Fruit fly (Drosophila melanogaster): ENCODE data around the gene Ugt35B1.

The Ugt35B1 gene

dm6 chr3R:11198062-11198472 is 28.0 kb upstream of the Ugt35B1 start:
- no peak for TF ChIP-seq zen2 (GFP tag; IDR thresholded peaks at IDR 0.05; ENCODE audit: partially characterized antibody)
- no peak for TF ChIP-seq CG12299 (tag; optimal IDR thresholded peaks at IDR 0.05)
- peak; percentile 43 for TF ChIP-seq CG13894 (tag; optimal IDR thresholded peaks at IDR 0.05)
- TF ChIP-seq CG34422 (GFP tag; IDR thresholded peaks at IDR 0.05), result peak; percentile 41; the same call in 1 of the 3 replicates
- TF ChIP-seq psq (GFP tag; optimal IDR thresholded peaks at IDR 0.05), result no peak
- TF ChIP-seq Doc2 (GFP tag; IDR thresholded peaks at IDR 0.05), result no peak
- TF ChIP-seq al (GFP tag; IDR thresholded peaks at IDR 0.05), result no peak
- TF ChIP-seq sob (GFP tag; IDR thresholded peaks at IDR 0.05), result peak; percentile 51; the same call in 1 of the 2 replicates
- TF ChIP-seq bbx (GFP tag; IDR thresholded peaks at IDR 0.05; ENCODE audit: partially characterized antibody), result peak; percentile 41; the same call in 1 of the 2 replicates
- no peak for TF ChIP-seq CG2678 (tag; optimal IDR thresholded peaks at IDR 0.05)
- TF ChIP-seq ken (GFP tag; IDR thresholded peaks at IDR 0.05), result no peak
- TF ChIP-seq dpn (GFP tag; optimal IDR thresholded peaks at IDR 0.05), result peak; percentile 19 to 27
- no peak for TF ChIP-seq ATbp (GFP tag; optimal IDR thresholded peaks at IDR 0.05)
- no peak for TF ChIP-seq CG12219 (GFP tag; optimal IDR thresholded peaks at IDR 0.05)
- peak; percentile 57 for TF ChIP-seq Ets65A (GFP tag)
- TF ChIP-seq Jarid2 (GFP tag; optimal IDR thresholded peaks at IDR 0.05), result no peak
- no peak for TF ChIP-seq pros (GFP tag; optimal IDR thresholded peaks at IDR 0.05)
- no peak for TF ChIP-seq CG13775 (GFP tag; optimal IDR thresholded peaks at IDR 0.05)
- TF ChIP-seq CG4328 (GFP tag; optimal IDR thresholded peaks at IDR 0.05), result no peak
- peak; percentile 67; the same call in 1 of the 3 replicates for TF ChIP-seq CG2199 (GFP tag; IDR thresholded peaks at IDR 0.05)
- no peak for TF ChIP-seq ap (GFP tag; IDR thresholded peaks at IDR 0.05)
- no peak for TF ChIP-seq Ptx1 (GFP tag; IDR thresholded peaks at IDR 0.05)
- no peak for TF ChIP-seq BEAF-32 (GFP tag; optimal IDR thresholded peaks at IDR 0.05)
- TF ChIP-seq ewg (GFP tag; optimal IDR thresholded peaks at IDR 0.05), result no peak
- TF ChIP-seq fd64A (GFP tag; optimal IDR thresholded peaks at IDR 0.05), result no peak
- peak; percentile 87; the same call in 1 of the 4 replicates for TF ChIP-seq chinmo (GFP tag; IDR thresholded peaks at IDR 0.05; ENCODE audit: partially characterized antibody)
- no peak for TF ChIP-seq Max (GFP tag; optimal IDR thresholded peaks at IDR 0.05)
- no peak for TF ChIP-seq wdn (GFP tag; IDR thresholded peaks at IDR 0.05)
- TF ChIP-seq CG12659 (GFP tag; optimal IDR thresholded peaks at IDR 0.05), result no peak
- no peak for TF ChIP-seq CG1602 (GFP tag; optimal IDR thresholded peaks at IDR 0.05)
- no peak; the same call in 2 of the 3 replicates for TF ChIP-seq CG11695 (GFP tag; IDR thresholded peaks at IDR 0.05)
- TF ChIP-seq CG6765 (GFP tag; optimal IDR thresholded peaks at IDR 0.05), result no peak
- TF ChIP-seq grn (GFP tag; optimal IDR thresholded peaks at IDR 0.05), result no peak
- TF ChIP-seq CG18599 (GFP tag; optimal IDR thresholded peaks at IDR 0.05), result peak; percentile 21
- TF ChIP-seq dati (GFP tag; IDR thresholded peaks at IDR 0.05), result no peak
- TF ChIP-seq CG3838 (GFP tag; optimal IDR thresholded peaks at IDR 0.05), result no peak
- no peak for TF ChIP-seq ranshi (GFP tag; IDR thresholded peaks at IDR 0.05)
- no peak for TF ChIP-seq prd (optimal IDR thresholded peaks at IDR 0.05)
- TF ChIP-seq prd (GFP tag; IDR thresholded peaks at IDR 0.05), result no peak
- no peak for TF ChIP-seq knrl (GFP tag; IDR thresholded peaks at IDR 0.05; ENCODE audit: partially characterized antibody)
- peak; percentile 4 for TF ChIP-seq MTF-1 (GFP tag; optimal IDR thresholded peaks at IDR 0.05; ENCODE audit: borderline replicate concordance)
- TF ChIP-seq YL-1 (GFP tag; optimal IDR thresholded peaks at IDR 0.05), result no peak
- no peak for TF ChIP-seq pan (optimal IDR thresholded peaks at IDR 0.05)
- TF ChIP-seq pan (GFP tag; optimal IDR thresholded peaks at IDR 0.05 in 1 of 2, IDR thresholded peaks at IDR 0.05 in 1 of 2), result peak in 1 of 2 experiments; percentile 39
- TF ChIP-seq CG17385 (GFP tag; optimal IDR thresholded peaks at IDR 0.05), result peak; percentile 3
- no peak for TF ChIP-seq CG9727 (GFP tag; optimal IDR thresholded peaks at IDR 0.05)
- TF ChIP-seq mam (GFP tag; optimal IDR thresholded peaks at IDR 0.05), result no peak
- TF ChIP-seq CG17829 (tag; optimal IDR thresholded peaks at IDR 0.05), result no peak
- TF ChIP-seq ci (GFP tag; IDR thresholded peaks at IDR 0.05), result peak; percentile 60; the same call in 2 of the 3 replicates
- no peak for TF ChIP-seq Kr (GFP tag; optimal IDR thresholded peaks at IDR 0.05)
- peak; percentile 92 for TF ChIP-seq Med (GFP tag)
